Fruit fly (Drosophila melanogaster): ENCODE measurements around the gene Culd.

- TF ChIP-seq Spps (tag; optimal IDR thresholded peaks at IDR 0.05) (no peak), CG7963 (GFP tag; IDR thresholded peaks at IDR 0.05; ENCODE audit: partially characterized antibody) (no peak), CoRest (tag; optimal IDR thresholded peaks at IDR 0.05) (no peak)
Observed at dm6 chr3L:8345182-8345581, 10.9 kb downstream of the Culd start.

Measured in whole organism, embryonic.